Fruit fly (Drosophila melanogaster) whole organism, adult: ENCODE data around the gene SuUR.

ENCODE experiments used
- CG11617 ChIP-seq: fragments of 200-800 bp; sonication (Bioruptor generic); optimal IDR thresholded peaks from 2 replicates; lab custom pipeline; 2017; ENCODE audit warnings: mild to moderate bottlenecking, missing biosample characterization, missing genetic modification reagents, missing genetic modification characterization
- CG12768 ChIP-seq: fragments of 200-800 bp; sonication (Bioruptor generic); optimal IDR thresholded peaks from 2 replicates; lab custom pipeline; 2017; ENCODE audit warnings: missing biosample characterization, missing genetic modification characterization, mild to moderate bottlenecking, moderate library complexity, missing genetic modification reagents
- CG14711 ChIP-seq: fragments of 200-800 bp; sonication (Bioruptor generic); optimal IDR thresholded peaks from 2 replicates; lab custom pipeline; 2018; ENCODE audit warnings: missing biosample characterization, mild to moderate bottlenecking, missing genetic modification characterization, moderate library complexity
- CG1620 ChIP-seq: fragments of 200-800 bp; sonication (Bioruptor generic); optimal IDR thresholded peaks from 2 replicates; lab custom pipeline; 2016; ENCODE audit warnings: missing biosample characterization, missing genetic modification characterization
- CG33017 ChIP-seq: fragments of 200-800 bp; sonication (Bioruptor generic); optimal IDR thresholded peaks from 2 replicates; lab custom pipeline; 2018; ENCODE audit warnings: missing biosample characterization, mild to moderate bottlenecking, missing genetic modification characterization, moderate library complexity
- CG5204 ChIP-seq: fragments of 200-800 bp; sonication (Bioruptor generic); optimal IDR thresholded peaks from 2 replicates; lab custom pipeline; 2016; ENCODE audit warnings: missing biosample characterization, missing genetic modification characterization
- CG7045 ChIP-seq: fragments of 200-800 bp; sonication (Bioruptor generic); optimal IDR thresholded peaks from 2 replicates; lab custom pipeline; 2017; ENCODE audit warnings: missing biosample characterization, mild to moderate bottlenecking, missing genetic modification characterization
- CG7101 ChIP-seq: fragments of 200-800 bp; sonication (Bioruptor generic); optimal IDR thresholded peaks from 2 replicates; lab custom pipeline; 2018; ENCODE audit warnings: missing biosample characterization, mild to moderate bottlenecking, missing genetic modification characterization, moderate library complexity
- Clk ChIP-seq: fragments of 200-800 bp; sonication (Bioruptor generic); optimal IDR thresholded peaks from 2 replicates; lab custom pipeline; 2017; ENCODE audit warnings: missing biosample characterization, missing genetic modification characterization
- Crg-1 ChIP-seq: fragments of 200-800 bp; sonication (Bioruptor generic); optimal IDR thresholded peaks from 2 replicates; lab custom pipeline; 2016; ENCODE audit warnings: missing biosample characterization, missing genetic modification characterization
- Hr96 ChIP-seq: fragments of 200-800 bp; sonication (Bioruptor generic); optimal IDR thresholded peaks from 2 replicates; lab custom pipeline; 2016; ENCODE audit warnings: missing biosample characterization, missing genetic modification characterization
- Mnt ChIP-seq: fragments of 200-800 bp; sonication (Bioruptor generic); optimal IDR thresholded peaks from 2 replicates; lab custom pipeline; 2016; ENCODE audit warnings: missing biosample characterization, mild to moderate bottlenecking, missing genetic modification characterization
- bab1 ChIP-seq: fragments of 200-800 bp; sonication (Bioruptor generic); optimal IDR thresholded peaks from 3 replicates; lab custom pipeline; 2019; ENCODE audit warnings: missing biosample characterization, mild to moderate bottlenecking, missing genetic modification characterization, moderate library complexity
- cic ChIP-seq: fragments of 200-800 bp; sonication (Bioruptor generic); optimal IDR thresholded peaks from 2 replicates; lab custom pipeline; 2017; ENCODE audit warnings: missing biosample characterization, mild to moderate bottlenecking, missing genetic modification characterization, moderate library complexity
- cnc ChIP-seq, 2 experiments: fragments of >200 bp; optimal IDR thresholded peaks; 2 replicates each; lab custom pipeline; 2017
- kay ChIP-seq: fragments of 200-800 bp; sonication (Bioruptor generic); peaks from one replicate; lab custom pipeline; 2016; ENCODE audit warnings: missing biosample characterization, missing genetic modification characterization, borderline replicate concordance
- ovo ChIP-seq: fragments of 200-800 bp; sonication (Bioruptor generic); optimal IDR thresholded peaks from 2 replicates; lab custom pipeline; 2016; ENCODE audit warnings: missing biosample characterization, missing genetic modification characterization
- pad ChIP-seq: fragments of 200-800 bp; sonication (Bioruptor generic); optimal IDR thresholded peaks from 3 replicates; lab custom pipeline; 2017; ENCODE audit warnings: missing biosample characterization, missing genetic modification characterization, mild to moderate bottlenecking, moderate library complexity, missing genetic modification reagents
- tj ChIP-seq: fragments of 200-800 bp; sonication (Bioruptor generic); optimal IDR thresholded peaks from 3 replicates; lab custom pipeline; 2017; ENCODE audit warnings: missing biosample characterization, mild to moderate bottlenecking, missing genetic modification characterization, moderate library complexity
- toe ChIP-seq: fragments of 200-800 bp; sonication (Bioruptor generic); optimal IDR thresholded peaks from 2 replicates; lab custom pipeline; 2016; ENCODE audit warnings: missing biosample characterization, missing genetic modification characterization

The SuUR gene

DNA sequence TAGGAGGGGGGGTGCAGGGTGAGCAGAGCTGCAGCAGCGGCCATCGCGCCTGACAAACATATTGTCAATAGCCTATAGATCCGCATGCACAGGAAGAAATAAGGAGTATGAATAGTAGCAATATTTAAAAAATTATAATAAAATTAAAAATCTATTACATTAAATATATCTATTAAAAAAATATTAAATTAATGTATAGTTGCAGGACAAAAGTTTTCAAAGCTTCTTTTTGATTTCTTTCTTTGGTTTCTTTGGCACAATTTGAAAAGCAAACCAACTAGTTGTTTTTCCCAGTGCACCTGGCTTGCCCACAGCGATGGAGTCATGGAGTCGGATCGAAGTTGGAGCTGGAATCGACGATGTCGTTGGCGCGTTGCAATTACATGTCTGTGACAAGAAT, 33.0 kb upstream of the SuUR start:
- TF ChIP-seq CG1620 (GFP tag; lab: Kevin White, UChicago) (no peak), bab1 (GFP tag; lab: Kevin White, UChicago) (no peak), Crg-1 (GFP tag; lab: Kevin White, UChicago) (no peak), pad (GFP tag; lab: Kevin White, UChicago) (no peak), Clk (GFP tag; lab: Kevin White, UChicago) (no peak), CG12768 (no peak), kay (GFP tag; lab: Kevin White, UChicago) (no peak), CG14711 (tag; lab: Kevin White, UChicago) (no peak), CG33017 (tag; lab: Kevin White, UChicago) (no peak), cic (GFP tag; lab: Kevin White, UChicago) (no peak), Mnt (no peak), tj (no peak)

DNA sequence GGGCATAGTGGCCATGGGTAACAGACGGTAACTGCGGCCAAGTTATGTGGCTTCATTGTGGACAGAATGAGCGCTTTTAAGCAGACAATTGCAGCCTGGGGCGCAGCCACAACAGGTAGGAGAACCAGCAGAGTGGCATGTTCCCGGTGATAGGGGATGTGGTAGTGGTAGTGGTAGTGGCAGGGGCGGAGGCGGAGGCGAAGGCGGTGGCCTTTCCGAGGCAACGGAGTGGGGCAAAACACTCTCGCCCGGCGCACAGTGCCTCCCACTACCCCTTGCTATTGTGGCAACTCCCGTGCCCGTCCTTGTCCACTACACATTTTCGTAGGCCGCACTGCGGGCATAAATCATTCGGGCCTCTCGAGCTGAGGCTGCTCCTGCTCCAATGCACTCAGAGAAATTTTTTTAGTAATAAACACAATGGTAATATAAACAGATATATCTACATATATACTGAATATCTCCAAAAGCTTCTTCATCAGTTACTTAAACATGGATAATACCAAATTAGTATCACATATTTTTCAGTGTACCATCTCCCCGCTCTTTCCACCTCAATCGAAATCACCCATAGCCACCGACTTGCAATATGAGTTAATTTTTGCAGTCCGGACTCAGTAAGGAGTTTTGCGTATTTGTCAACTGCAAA, 31.3 kb upstream of the SuUR start:
- TF ChIP-seq kay (GFP tag; lab: Kevin White, UChicago) (no peak), Crg-1 (GFP tag; lab: Kevin White, UChicago) (no peak), bab1 (GFP tag; lab: Kevin White, UChicago) (no peak), CG7101 (tag; lab: Kevin White, UChicago) (no peak)

DNA sequence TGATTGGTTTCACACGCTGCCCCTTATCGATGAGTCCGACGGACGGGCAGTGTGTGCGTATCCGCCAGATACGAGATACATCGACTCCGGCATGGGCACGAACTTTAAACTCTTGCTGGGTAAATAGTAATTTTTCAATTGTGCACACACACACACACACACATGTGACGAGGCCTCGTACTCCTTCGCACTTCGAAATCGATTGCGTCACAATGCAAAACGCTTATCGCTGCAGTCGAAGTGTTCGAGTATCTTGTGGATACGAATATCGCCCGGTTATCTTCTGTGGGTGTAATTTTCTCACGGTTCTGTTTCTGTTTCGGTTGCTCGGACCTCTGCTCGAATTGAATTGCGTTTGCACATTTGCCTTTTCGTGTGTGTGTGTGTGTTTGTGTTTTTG, 29.8 kb upstream of the SuUR start:
- TF ChIP-seq toe (GFP tag; lab: Kevin White, UChicago) (no peak), bab1 (GFP tag; lab: Kevin White, UChicago) (no peak), CG7045 (GFP tag; lab: Kevin White, UChicago) (no peak), CG14711 (tag; lab: Kevin White, UChicago) (no peak), Crg-1 (GFP tag; lab: Kevin White, UChicago) (no peak), CG5204 (GFP tag; lab: Kevin White, UChicago) (no peak), CG12768 (no peak), Hr96 (GFP tag; lab: Kevin White, UChicago) (no peak), kay (GFP tag; lab: Kevin White, UChicago) (no peak), tj (no peak), Clk (GFP tag; lab: Kevin White, UChicago) (no peak), ovo (GFP tag; lab: Kevin White, UChicago) (no peak), CG1620 (GFP tag; lab: Kevin White, UChicago) (no peak), CG33017 (tag; lab: Kevin White, UChicago) (no peak), CG7101 (tag; lab: Kevin White, UChicago) (no peak), CG11617 (GFP tag; lab: Kevin White, UChicago) (no peak), Mnt (no peak), cnc (optimal IDR thresholded peaks at IDR 0.05; lab: Kevin White, UChicago) (no peak), cic (GFP tag; lab: Kevin White, UChicago) (no peak)

DNA sequence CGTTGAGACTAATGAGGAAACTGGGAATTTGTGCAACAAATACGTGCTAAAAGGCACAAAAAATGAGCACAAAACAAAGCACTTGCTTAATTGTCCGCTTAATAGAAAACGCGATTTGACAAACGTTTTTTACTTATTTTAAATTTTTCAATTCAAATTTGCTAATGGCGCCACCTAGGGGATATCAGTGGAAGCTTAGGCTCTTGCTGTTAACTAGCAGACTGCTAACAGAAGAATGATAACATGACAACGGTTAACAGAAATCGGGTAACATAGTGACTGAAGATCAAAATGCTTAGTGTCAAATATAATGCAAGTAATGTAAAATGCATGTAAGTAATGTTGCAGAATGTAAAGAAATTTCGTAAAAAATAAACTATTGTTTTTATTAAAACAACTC, 23.6 kb upstream of the SuUR start:
- TF ChIP-seq cic (GFP tag; lab: Kevin White, UChicago) (no peak), kay (GFP tag; lab: Kevin White, UChicago) (peak; percentile 47)

DNA sequence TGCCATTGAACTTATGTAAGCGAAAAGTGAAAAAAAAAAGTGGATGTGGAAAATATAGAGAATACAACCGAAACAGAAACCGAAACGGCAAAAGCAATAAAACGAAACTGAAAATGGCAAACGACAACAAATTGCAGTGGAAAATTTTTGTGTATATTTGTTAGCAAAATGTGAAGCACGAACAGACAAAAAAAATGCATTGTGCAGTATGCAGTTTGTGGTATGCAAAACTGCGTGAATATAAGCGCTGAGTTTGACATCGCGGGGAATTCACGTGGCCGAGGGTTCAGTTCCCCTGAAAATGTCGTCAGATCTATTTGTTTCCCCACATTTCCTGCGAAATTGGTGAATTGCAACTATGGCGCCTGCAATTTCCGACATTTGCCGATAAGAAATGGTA, 21.1 kb upstream of the SuUR start:
- TF ChIP-seq kay (GFP tag; lab: Kevin White, UChicago) = no peak
- TF ChIP-seq cnc (optimal IDR thresholded peaks at IDR 0.05; lab: Kevin White, UChicago) = no peak
- TF ChIP-seq CG7045 (GFP tag; lab: Kevin White, UChicago) = no peak
- no peak for TF ChIP-seq bab1 (GFP tag; lab: Kevin White, UChicago)
- TF ChIP-seq CG14711 (tag; lab: Kevin White, UChicago) = no peak
- TF ChIP-seq tj = peak; percentile 97
- no peak for TF ChIP-seq CG12768
- no peak for TF ChIP-seq toe (GFP tag; lab: Kevin White, UChicago)

DNA sequence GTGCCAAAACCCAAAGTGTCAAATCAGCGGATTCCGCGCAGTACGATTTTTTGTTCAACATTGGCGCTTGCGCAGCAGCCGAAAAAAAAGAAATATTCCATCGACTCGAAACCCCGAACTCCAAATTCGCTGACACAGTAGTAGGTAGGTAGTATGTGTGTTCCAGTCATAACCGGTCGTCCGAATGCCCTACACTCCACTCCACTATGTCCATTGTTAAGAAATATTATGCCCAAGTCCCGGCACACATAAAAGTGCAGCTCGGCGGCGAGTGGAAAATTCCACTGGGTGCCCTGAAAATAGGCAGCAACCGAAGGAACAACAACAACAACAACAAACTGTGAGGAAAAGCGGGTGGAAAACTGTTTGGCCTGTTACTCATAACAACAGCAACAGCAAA, 19.8 kb upstream of the SuUR start:
- TF ChIP-seq pad (GFP tag; lab: Kevin White, UChicago) = no peak
- peak; percentile 99 for TF ChIP-seq tj

DNA sequence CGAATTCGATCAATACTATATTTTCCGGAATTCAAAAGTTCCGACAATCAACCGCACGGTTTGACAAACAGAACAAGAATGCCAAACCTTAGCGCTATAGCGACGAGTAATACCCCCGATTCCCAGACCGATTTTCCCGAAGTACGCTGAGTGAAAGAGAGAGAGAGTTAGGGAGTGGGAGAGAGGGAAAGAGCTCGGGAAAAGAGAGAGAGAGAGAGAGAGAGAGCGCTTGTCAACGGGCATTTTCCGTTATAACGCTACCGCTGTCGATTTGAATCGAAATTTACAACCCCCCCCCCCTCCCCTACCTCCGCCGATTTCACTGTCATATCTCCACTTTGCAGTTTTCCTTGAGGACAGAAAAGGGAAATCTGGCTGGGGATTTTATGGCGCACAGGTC, 18.2 kb upstream of the SuUR start:
- no peak for TF ChIP-seq CG7045 (GFP tag; lab: Kevin White, UChicago)
- TF ChIP-seq Mnt = peak; percentile 17
- peak; percentile 7 for TF ChIP-seq pad (GFP tag; lab: Kevin White, UChicago)
- no peak for TF ChIP-seq kay (GFP tag; lab: Kevin White, UChicago)
- no peak for TF ChIP-seq cic (GFP tag; lab: Kevin White, UChicago)
- no peak for TF ChIP-seq CG1620 (GFP tag; lab: Kevin White, UChicago)
- TF ChIP-seq CG33017 (tag; lab: Kevin White, UChicago) = peak; percentile 2
- no peak for TF ChIP-seq cnc (optimal IDR thresholded peaks at IDR 0.05; lab: Kevin White, UChicago)
- no peak for TF ChIP-seq Hr96 (GFP tag; lab: Kevin White, UChicago)
- no peak for TF ChIP-seq Clk (GFP tag; lab: Kevin White, UChicago)
- no peak for TF ChIP-seq CG5204 (GFP tag; lab: Kevin White, UChicago)
- no peak for TF ChIP-seq CG11617 (GFP tag; lab: Kevin White, UChicago)
- TF ChIP-seq tj = peak; percentile 45
- no peak for TF ChIP-seq toe (GFP tag; lab: Kevin White, UChicago)
- peak; percentile 35 for TF ChIP-seq Crg-1 (GFP tag; lab: Kevin White, UChicago)
- TF ChIP-seq bab1 (GFP tag; lab: Kevin White, UChicago) = peak; percentile 53
- TF ChIP-seq ovo (GFP tag; lab: Kevin White, UChicago) = peak; percentile 68
- TF ChIP-seq CG12768 = peak; percentile 9
- TF ChIP-seq CG7101 (tag; lab: Kevin White, UChicago) = peak; percentile 27
- TF ChIP-seq CG14711 (tag; lab: Kevin White, UChicago) = no peak
